Fruit fly (Drosophila melanogaster): ENCODE measurements around the gene CG9222.

CG9222 gene

dm6 chr2L:6110781-6111180 is 20.0 kb upstream of the CG9222 start:
- peak; percentile 66 for TF ChIP-seq kay (GFP tag; ENCODE audit: borderline replicate concordance)
- TF ChIP-seq cic (GFP tag; optimal IDR thresholded peaks at IDR 0.05) = no peak

- TF ChIP-seq tj (GFP tag; optimal IDR thresholded peaks at IDR 0.05) = no peak
- no peak for TF ChIP-seq CG12768 (GFP tag; optimal IDR thresholded peaks at IDR 0.05)
- no peak for TF ChIP-seq Mnt (GFP tag; optimal IDR thresholded peaks at IDR 0.05)
- no peak for TF ChIP-seq bab1 (GFP tag; optimal IDR thresholded peaks at IDR 0.05)
- TF ChIP-seq pad (GFP tag; optimal IDR thresholded peaks at IDR 0.05) = no peak
- TF ChIP-seq kay (GFP tag; ENCODE audit: borderline replicate concordance) = no peak
- no peak for TF ChIP-seq CG7101 (tag; optimal IDR thresholded peaks at IDR 0.05)
- TF ChIP-seq Hr96 (GFP tag; optimal IDR thresholded peaks at IDR 0.05) = no peak
- no peak for TF ChIP-seq Crg-1 (GFP tag; optimal IDR thresholded peaks at IDR 0.05)
- no peak for TF ChIP-seq cnc (optimal IDR thresholded peaks at IDR 0.05)
- TF ChIP-seq CG33017 (tag; optimal IDR thresholded peaks at IDR 0.05) = no peak
- TF ChIP-seq CG7045 (GFP tag; optimal IDR thresholded peaks at IDR 0.05) = no peak
- no peak for TF ChIP-seq Clk (GFP tag; optimal IDR thresholded peaks at IDR 0.05)
These were observed 12.6 kb upstream of the CG9222 start, which contains the start of gene CG31642 for dm6 chr2L:6118212-6118611. Gene CG31642 (plus strand): TSS chr2L:6118512.

- no peak for TF ChIP-seq pad (GFP tag; optimal IDR thresholded peaks at IDR 0.05)
- no peak for TF ChIP-seq kay (GFP tag; ENCODE audit: borderline replicate concordance)
- TF ChIP-seq CG7101 (tag; optimal IDR thresholded peaks at IDR 0.05) = peak; percentile 45
- peak; percentile 52 for TF ChIP-seq CG14711 (tag; optimal IDR thresholded peaks at IDR 0.05)
- TF ChIP-seq CG7045 (GFP tag; optimal IDR thresholded peaks at IDR 0.05) = peak; percentile 12
- no peak for TF ChIP-seq CG11617 (GFP tag; optimal IDR thresholded peaks at IDR 0.05)
- TF ChIP-seq tj (GFP tag; optimal IDR thresholded peaks at IDR 0.05) = peak; percentile 11
- peak; percentile 46 for TF ChIP-seq CG33017 (tag; optimal IDR thresholded peaks at IDR 0.05)
- peak; percentile 16 for TF ChIP-seq CG5204 (GFP tag; optimal IDR thresholded peaks at IDR 0.05)
- TF ChIP-seq Mnt (GFP tag; optimal IDR thresholded peaks at IDR 0.05) = no peak
- no peak for TF ChIP-seq Crg-1 (GFP tag; optimal IDR thresholded peaks at IDR 0.05)
- peak; percentile 21 for TF ChIP-seq CG1620 (GFP tag; optimal IDR thresholded peaks at IDR 0.05)
- no peak for TF ChIP-seq Hr96 (GFP tag; optimal IDR thresholded peaks at IDR 0.05)
- no peak for TF ChIP-seq ovo (GFP tag; optimal IDR thresholded peaks at IDR 0.05)
- no peak for TF ChIP-seq cnc (optimal IDR thresholded peaks at IDR 0.05)
These were observed 6.0 kb upstream of the CG9222 start, which contains the start of gene Arpc4 for dm6 chr2L:6124815-6125214. Gene Arpc4 (plus strand): TSS chr2L:6125132.

- TF ChIP-seq CG5204 (GFP tag; optimal IDR thresholded peaks at IDR 0.05) = no peak
- TF ChIP-seq Crg-1 (GFP tag; optimal IDR thresholded peaks at IDR 0.05) = no peak
- no peak for TF ChIP-seq tj (GFP tag; optimal IDR thresholded peaks at IDR 0.05)
- no peak for TF ChIP-seq ovo (GFP tag; optimal IDR thresholded peaks at IDR 0.05)
- no peak for TF ChIP-seq toe (GFP tag; optimal IDR thresholded peaks at IDR 0.05)
- TF ChIP-seq bab1 (GFP tag; optimal IDR thresholded peaks at IDR 0.05) = no peak
- TF ChIP-seq CG7101 (tag; optimal IDR thresholded peaks at IDR 0.05) = no peak
- no peak for TF ChIP-seq CG14711 (tag; optimal IDR thresholded peaks at IDR 0.05)
- no peak for TF ChIP-seq Clk (GFP tag; optimal IDR thresholded peaks at IDR 0.05)
- no peak for TF ChIP-seq kay (GFP tag; ENCODE audit: borderline replicate concordance)
- no peak for TF ChIP-seq cic (GFP tag; optimal IDR thresholded peaks at IDR 0.05)
- no peak for TF ChIP-seq CG33017 (tag; optimal IDR thresholded peaks at IDR 0.05)
- TF ChIP-seq CG1620 (GFP tag; optimal IDR thresholded peaks at IDR 0.05) = no peak
- no peak for TF ChIP-seq CG7045 (GFP tag; optimal IDR thresholded peaks at IDR 0.05)
These were observed 3.3 kb upstream of the CG9222 start, which contains the start of gene WDR79 for dm6 chr2L:6127478-6127877. Gene WDR79 (minus strand): TSS chr2L:6127775.

dm6 chr2L:6139082-6139481 is 8.3 kb downstream of the CG9222 start, which contains the start of gene CG13991:
Gene CG13991 (plus strand): TSS chr2L:6139382.
- TF ChIP-seq CG33017 (tag; optimal IDR thresholded peaks at IDR 0.05) (no peak), Crg-1 (GFP tag; optimal IDR thresholded peaks at IDR 0.05) (no peak), CG7045 (GFP tag; optimal IDR thresholded peaks at IDR 0.05) (no peak)

- TF ChIP-seq CG14711 (tag; optimal IDR thresholded peaks at IDR 0.05) (no peak), CG1620 (GFP tag; optimal IDR thresholded peaks at IDR 0.05) (no peak), CG33017 (tag; optimal IDR thresholded peaks at IDR 0.05) (no peak), toe (GFP tag; optimal IDR thresholded peaks at IDR 0.05) (no peak), kay (GFP tag; ENCODE audit: borderline replicate concordance) (no peak), CG11617 (GFP tag; optimal IDR thresholded peaks at IDR 0.05) (no peak), Clk (GFP tag; optimal IDR thresholded peaks at IDR 0.05) (no peak), Crg-1 (GFP tag; optimal IDR thresholded peaks at IDR 0.05) (no peak), CG12768 (GFP tag; optimal IDR thresholded peaks at IDR 0.05) (no peak), CG7101 (tag; optimal IDR thresholded peaks at IDR 0.05) (no peak), pad (GFP tag; optimal IDR thresholded peaks at IDR 0.05) (no peak), Hr96 (GFP tag; optimal IDR thresholded peaks at IDR 0.05) (no peak), tj (GFP tag; optimal IDR thresholded peaks at IDR 0.05) (no peak), CG7045 (GFP tag; optimal IDR thresholded peaks at IDR 0.05) (no peak), Mnt (GFP tag; optimal IDR thresholded peaks at IDR 0.05) (no peak), bab1 (GFP tag; optimal IDR thresholded peaks at IDR 0.05) (no peak)
These were observed 20.8 kb downstream of the CG9222 start, which contains the start of gene Muc26B for dm6 chr2L:6151669-6152068. Gene Muc26B (plus strand): TSS chr2L:6151969.

dm6 chr2L:6155041-6155440 is 24.2 kb downstream of the CG9222 start, which contains the start of gene CG31639:
Gene CG31639 (minus strand): TSS chr2L:6155141.
- TF ChIP-seq Crg-1 (GFP tag; optimal IDR thresholded peaks at IDR 0.05) (no peak), CG12768 (GFP tag; optimal IDR thresholded peaks at IDR 0.05) (no peak), bab1 (GFP tag; optimal IDR thresholded peaks at IDR 0.05) (no peak), CG1620 (GFP tag; optimal IDR thresholded peaks at IDR 0.05) (no peak), tj (GFP tag; optimal IDR thresholded peaks at IDR 0.05) (no peak), CG5204 (GFP tag; optimal IDR thresholded peaks at IDR 0.05) (no peak), Clk (GFP tag; optimal IDR thresholded peaks at IDR 0.05) (no peak), Mnt (GFP tag; optimal IDR thresholded peaks at IDR 0.05) (no peak), CG7045 (GFP tag; optimal IDR thresholded peaks at IDR 0.05) (no peak), cnc (optimal IDR thresholded peaks at IDR 0.05) (no peak), ovo (GFP tag; optimal IDR thresholded peaks at IDR 0.05) (no peak), cic (GFP tag; optimal IDR thresholded peaks at IDR 0.05) (no peak), toe (GFP tag; optimal IDR thresholded peaks at IDR 0.05) (no peak)

Measured in whole organism, adult.